Worm (Caenorhabditis elegans): ENCODE data around the gene K08D8.11.
"Not testable (repeated sequence)": the region's sequence is repeated elsewhere in the genome, so short reads cannot be mapped to it uniquely, and the experiment has no call there.

Gene K08D8.11

ce11 chrIV:12865884-12866283, 29.2 kb upstream of the K08D8.11 start, which contains the start of gene clec-186:
Gene clec-186, plus strand, starts transcription at chrIV:12866109.
- TF ChIP-seq nhr-28 (tag; optimal IDR thresholded peaks at IDR 0.05) (no peak), nhr-76 (tag; optimal IDR thresholded peaks at IDR 0.05) (no peak), eor-1 (tag; optimal IDR thresholded peaks at IDR 0.05) (no peak), egl-5 (tag; optimal IDR thresholded peaks at IDR 0.05) (no peak), R02D3.7 (tag; optimal IDR thresholded peaks at IDR 0.05) (no peak), tbx-2 (tag; optimal IDR thresholded peaks at IDR 0.05) (no peak), nhr-23 (tag; optimal IDR thresholded peaks at IDR 0.05) (no peak), hmg-11 (tag; optimal IDR thresholded peaks at IDR 0.05) (no peak), jun-1 (tag; optimal IDR thresholded peaks at IDR 0.05) (peak; percentile 11), ztf-11 (tag; optimal IDR thresholded peaks at IDR 0.05) (no peak), fkh-2 (tag; optimal IDR thresholded peaks at IDR 0.05) (no peak), nfya-1 (tag; optimal IDR thresholded peaks at IDR 0.05; ENCODE audit: insufficient read depth) (no peak), pha-4 (tag; optimal IDR thresholded peaks at IDR 0.05) (no peak), nhr-11 (tag; optimal IDR thresholded peaks at IDR 0.05) (no peak), nhr-237 (tag; optimal IDR thresholded peaks at IDR 0.05) (no peak), mdl-1 (tag; optimal IDR thresholded peaks at IDR 0.05) (no peak), mml-1 (tag; optimal IDR thresholded peaks at IDR 0.05) (no peak), lin-39 (tag; optimal IDR thresholded peaks at IDR 0.05) (no peak), ceh-16 (tag; optimal IDR thresholded peaks at IDR 0.05) (no peak), ZK546.5 (tag; optimal IDR thresholded peaks at IDR 0.05) (no peak), ztf-4 (tag; optimal IDR thresholded peaks at IDR 0.05) (no peak), elt-2 (tag; optimal IDR thresholded peaks at IDR 0.05) (peak; percentile 96), pqm-1 (tag; optimal IDR thresholded peaks at IDR 0.05) (peak; percentile 88), fkh-10 (GFP tag; optimal IDR thresholded peaks at IDR 0.05) (no peak), elt-3 (tag; optimal IDR thresholded peaks at IDR 0.05) (no peak), elt-1 (tag; optimal IDR thresholded peaks at IDR 0.05) (no peak)

- TF ChIP-seq pqm-1 (tag; optimal IDR thresholded peaks at IDR 0.05): peak; percentile 21
- TF ChIP-seq sea-2 (GFP tag; optimal IDR thresholded peaks at IDR 0.05): no peak
- TF ChIP-seq elt-2 (tag; optimal IDR thresholded peaks at IDR 0.05): peak; percentile 71
These were observed 25.7 kb upstream of the K08D8.11 start for ce11 chrIV:12869383-12869782.

ce11 chrIV:12869812-12870211, 25.3 kb upstream of the K08D8.11 start:
- TF ChIP-seq elt-2 (tag; optimal IDR thresholded peaks at IDR 0.05) (peak; percentile 19), snpc-4 (tag; optimal IDR thresholded peaks at IDR 0.05) (peak; percentile 31), R02D3.7 (tag; optimal IDR thresholded peaks at IDR 0.05) (no peak)

DNA sequence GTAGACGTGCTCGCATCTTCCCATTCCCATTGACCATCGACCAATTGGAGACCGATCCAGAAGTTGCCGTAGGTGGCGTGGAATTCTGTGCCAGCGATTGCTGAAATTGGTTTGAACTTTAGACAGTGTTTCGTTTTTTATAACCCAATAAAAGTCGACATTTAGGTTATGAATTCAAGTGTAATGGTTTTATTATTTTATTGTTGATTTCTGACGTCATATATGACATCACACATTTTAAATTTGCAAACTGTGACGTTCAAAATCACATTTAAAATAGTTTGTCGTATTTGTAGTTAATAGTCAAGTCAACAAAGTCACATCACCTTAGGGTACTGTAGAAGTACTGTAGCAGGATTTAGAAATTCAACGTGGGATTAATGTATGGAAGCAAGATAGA, 24.8 kb upstream of the K08D8.11 start:
- no peak for TF ChIP-seq nhr-12 (tag; optimal IDR thresholded peaks at IDR 0.05)
- peak; percentile 10 for TF ChIP-seq elt-2 (tag; optimal IDR thresholded peaks at IDR 0.05)

DNA sequence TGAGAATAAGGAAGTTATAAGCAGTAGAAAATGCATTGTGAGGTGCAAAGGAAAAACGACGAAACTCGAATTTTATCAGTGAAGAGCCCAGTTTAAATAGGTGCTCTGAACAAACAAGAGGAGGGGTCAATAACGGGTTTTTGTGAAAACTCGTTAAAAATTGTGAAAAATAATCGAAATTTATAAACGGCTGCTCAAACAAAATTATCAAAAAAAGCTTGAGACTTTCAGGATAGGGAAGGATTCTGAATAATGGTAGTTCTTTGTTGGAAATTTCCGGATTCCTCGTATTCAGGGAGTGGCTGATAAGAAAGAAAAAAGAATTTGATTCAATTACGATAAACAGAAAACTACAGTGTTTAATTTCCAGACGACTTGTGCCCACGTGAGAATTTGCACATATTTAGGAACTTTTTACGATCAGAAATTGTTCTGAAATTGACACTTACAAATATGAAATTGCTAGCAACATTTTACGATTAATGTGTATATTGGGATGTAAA, 23.6 kb upstream of the K08D8.11 start, which contains the start of gene clec-187:
Gene clec-187 (minus strand): TSS at position 51 of the 503 bp plus-strand sequence.
- TF ChIP-seq pha-4 (tag; optimal IDR thresholded peaks at IDR 0.05) (peak; percentile 3), lin-39 (tag; optimal IDR thresholded peaks at IDR 0.05) (no peak), nhr-12 (tag; optimal IDR thresholded peaks at IDR 0.05) (no peak), nhr-76 (tag; optimal IDR thresholded peaks at IDR 0.05) (no peak), ceh-9 (tag; optimal IDR thresholded peaks at IDR 0.05) (no peak), elt-2 (tag; optimal IDR thresholded peaks at IDR 0.05) (peak; percentile 56)

ce11 chrIV:12875260-12875659, 19.8 kb upstream of the K08D8.11 start, which contains the start of gene ZK896.1:
Gene ZK896.1, minus strand, starts transcription at chrIV:12875360.
- not testable (repeated sequence) for TF ChIP-seq lin-39 (tag; optimal IDR thresholded peaks at IDR 0.05); nhr-25 (tag; optimal IDR thresholded peaks at IDR 0.05); fkh-10 (GFP tag; optimal IDR thresholded peaks at IDR 0.05)

Measured in whole organism, L3 larva.